Fruit fly (Drosophila melanogaster): ENCODE measurements around the gene CG45075.

CG45075 gene

dm6 chr2L:6098479-6099269 is 7.5 kb downstream of the CG45075 start, which contains the start of gene CG9175 (continued):
- TF ChIP-seq danr (GFP tag; IDR thresholded peaks at IDR 0.05) (no peak), Neu2 (GFP tag; optimal IDR thresholded peaks at IDR 0.05; ENCODE audit: borderline replicate concordance) (no peak), CG11456 (GFP tag; IDR thresholded peaks at IDR 0.05) (0 out of 3 replicates have a peak, but pooled peaks have one; percentile 58), her (GFP tag; optimal IDR thresholded peaks at IDR 0.05) (peak; percentile 72), en (GFP tag; optimal IDR thresholded peaks at IDR 0.05) (no peak), Dad (GFP tag; optimal IDR thresholded peaks at IDR 0.05) (peak; percentile 46), HLH4C (GFP tag; IDR thresholded peaks at IDR 0.05; ENCODE audit: partially characterized antibody) (peak; percentile 91), Doc3 (GFP tag; IDR thresholded peaks at IDR 0.05; ENCODE audit: partially characterized antibody) (peak; percentile 93), Adf1 (GFP tag; IDR thresholded peaks at IDR 0.05) (peak; percentile 12; the same call in 1 of the 2 replicates), Lim3 (GFP tag; IDR thresholded peaks at IDR 0.05) (no peak), dpn (GFP tag; optimal IDR thresholded peaks at IDR 0.05) (peak; percentile 40 to 45), Kr (GFP tag; optimal IDR thresholded peaks at IDR 0.05) (no peak), org-1 (GFP tag; optimal IDR thresholded peaks at IDR 0.05) (no peak), mam (GFP tag; optimal IDR thresholded peaks at IDR 0.05) (peak; percentile 63), kah (GFP tag; optimal IDR thresholded peaks at IDR 0.05) (no peak), CG18476 (GFP tag; optimal IDR thresholded peaks at IDR 0.05) (no peak), CG12104 (GFP tag; optimal IDR thresholded peaks at IDR 0.05) (peak; percentile 15), Dbx (GFP tag; IDR thresholded peaks at IDR 0.05) (peak; percentile 56; the same call in 2 of the 3 replicates), PHDP (tag; optimal IDR thresholded peaks at IDR 0.05) (peak; percentile 38), Hr51 (GFP tag; optimal IDR thresholded peaks at IDR 0.05) (peak; percentile 2 to 42), CG18599 (GFP tag; optimal IDR thresholded peaks at IDR 0.05) (peak; percentile 32), psq (GFP tag; optimal IDR thresholded peaks at IDR 0.05) (no peak), fd102C (GFP tag; optimal IDR thresholded peaks at IDR 0.05) (no peak), caup (GFP tag; optimal IDR thresholded peaks at IDR 0.05; ENCODE audit: severe bottlenecking) (peak; percentile 39), Deaf1 (tag; optimal IDR thresholded peaks at IDR 0.05) (peak; percentile 29), croc (GFP tag; conservative IDR thresholded peaks at IDR 0.05) (no peak), pzg (GFP tag; optimal IDR thresholded peaks at IDR 0.05) (peak; percentile 100), tin (GFP tag; optimal IDR thresholded peaks at IDR 0.05) (peak; percentile 33), CG15514 (GFP tag; optimal IDR thresholded peaks at IDR 0.05) (peak; percentile 81), CG9609 (GFP tag; optimal IDR thresholded peaks at IDR 0.05) (no peak), zf30C (GFP tag; optimal IDR thresholded peaks at IDR 0.05) (no peak), MESR4 (GFP tag; optimal IDR thresholded peaks at IDR 0.05) (peak; percentile 98), sisA (GFP tag; IDR thresholded peaks at IDR 0.05) (no peak), bbx (GFP tag; IDR thresholded peaks at IDR 0.05; ENCODE audit: partially characterized antibody) (peak; percentile 97), Dref (GFP tag; IDR thresholded peaks at IDR 0.05) (peak; percentile 100), Blimp-1 (GFP tag; optimal IDR thresholded peaks at IDR 0.05) (peak; percentile 22), tna (GFP tag; IDR thresholded peaks at IDR 0.05; ENCODE audit: partially characterized antibody) (peak; percentile 93), CG3847 (GFP tag; IDR thresholded peaks at IDR 0.05) (peak; percentile 84), CG32767 (GFP tag; IDR thresholded peaks at IDR 0.05) (no peak), CG12299 (tag; optimal IDR thresholded peaks at IDR 0.05) (no peak), Ssrp (tag; optimal IDR thresholded peaks at IDR 0.05) (no peak), ken (GFP tag; IDR thresholded peaks at IDR 0.05) (0 out of 3 replicates have a peak, but pooled peaks have one; percentile 24), CG8944 (GFP tag; optimal IDR thresholded peaks at IDR 0.05) (no peak), Fer2 (tag; optimal IDR thresholded peaks at IDR 0.05) (no peak), zen (tag; optimal IDR thresholded peaks at IDR 0.05) (peak; percentile 63), fu2 (GFP tag; optimal IDR thresholded peaks at IDR 0.05) (no peak), CG7271 (tag; optimal IDR thresholded peaks at IDR 0.05) (peak; percentile 34), gem (tag; optimal IDR thresholded peaks at IDR 0.05) (peak; percentile 4)

Data from whole organism, embryonic.